Worm (Caenorhabditis elegans): ENCODE data around the gene srz-63.

srz-63 gene

ce11 chrII:1244420-1244959, 34.0 kb upstream of the srz-63 start (continued):
- TF ChIP-seq nhr-23 (tag; optimal IDR thresholded peaks at IDR 0.05) (no peak), snpc-4 (tag; optimal IDR thresholded peaks at IDR 0.05) (no peak), zag-1 (tag; optimal IDR thresholded peaks at IDR 0.05) (no peak), nhr-25 (tag; optimal IDR thresholded peaks at IDR 0.05) (no peak), nhr-11 (tag; optimal IDR thresholded peaks at IDR 0.05) (no peak), nhr-12 (tag; optimal IDR thresholded peaks at IDR 0.05) (no peak), ama-1 (optimal IDR thresholded peaks at IDR 0.05) (no peak), Y55F3AM.14 (GFP tag; optimal IDR thresholded peaks at IDR 0.05) (peak; percentile 39)

ce11 chrII:1245783-1246182, 32.7 kb upstream of the srz-63 start:
- TF ChIP-seq elt-3 (tag; optimal IDR thresholded peaks at IDR 0.05) (no peak), nhr-77 (tag; optimal IDR thresholded peaks at IDR 0.05) (no peak), fos-1 (tag; optimal IDR thresholded peaks at IDR 0.05) (no peak), ceh-82 (tag; optimal IDR thresholded peaks at IDR 0.05) (no peak), sem-4 (tag; optimal IDR thresholded peaks at IDR 0.05) (no peak), sma-3 (GFP tag; optimal IDR thresholded peaks at IDR 0.05) (no peak), mab-5 (tag; optimal IDR thresholded peaks at IDR 0.05) (no peak), R02D3.7 (tag; optimal IDR thresholded peaks at IDR 0.05) (no peak), nhr-6 (tag; optimal IDR thresholded peaks at IDR 0.05) (no peak), nhr-25 (tag; optimal IDR thresholded peaks at IDR 0.05) (no peak), nhr-129 (tag; optimal IDR thresholded peaks at IDR 0.05) (no peak), F13H6.1 (tag; optimal IDR thresholded peaks at IDR 0.05) (no peak), unc-62 (GFP tag; optimal IDR thresholded peaks at IDR 0.05) (no peak), mbf-1 (tag; optimal IDR thresholded peaks at IDR 0.05) (no peak), lsy-2 (tag; optimal IDR thresholded peaks at IDR 0.05) (no peak), nhr-12 (tag; optimal IDR thresholded peaks at IDR 0.05) (no peak), lin-11 (tag; optimal IDR thresholded peaks at IDR 0.05) (no peak), lin-39 (tag; optimal IDR thresholded peaks at IDR 0.05) (no peak), Y55F3AM.14 (GFP tag; optimal IDR thresholded peaks at IDR 0.05) (no peak)

DNA sequence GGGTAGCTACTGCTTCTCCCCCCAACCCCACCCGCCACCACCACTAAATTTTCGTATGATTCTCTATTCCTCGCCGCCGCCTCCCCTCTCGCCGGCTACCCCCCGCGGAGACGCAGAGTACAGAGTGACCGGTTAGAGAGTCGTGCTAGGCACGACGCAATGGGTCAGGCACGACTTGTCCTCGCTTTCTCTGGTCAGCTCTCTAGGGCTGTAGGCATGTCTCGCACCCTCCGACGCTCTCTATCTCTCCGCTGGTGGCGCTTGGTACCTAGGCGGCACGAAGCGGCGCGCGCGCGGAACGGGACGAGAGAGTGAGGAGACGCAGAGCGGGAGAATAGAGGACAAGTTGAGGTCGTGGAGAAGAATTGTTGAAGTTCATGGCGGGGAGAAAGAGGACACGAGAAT, 31.6 kb upstream of the srz-63 start:
- TF ChIP-seq C34F6.9 (tag; optimal IDR thresholded peaks at IDR 0.05) (peak; percentile 43), ZK546.5 (tag; optimal IDR thresholded peaks at IDR 0.05) (no peak), lin-11 (tag; optimal IDR thresholded peaks at IDR 0.05) (peak; percentile 39), blmp-1 (tag; optimal IDR thresholded peaks at IDR 0.05; ENCODE audit: insufficient read depth) (peak; percentile 82), egl-27 (tag; optimal IDR thresholded peaks at IDR 0.05) (peak; percentile 86), nhr-77 (tag; optimal IDR thresholded peaks at IDR 0.05) (no peak), ztf-1 (GFP tag; conservative IDR thresholded peaks at IDR 0.05) (no peak), mab-5 (tag; optimal IDR thresholded peaks at IDR 0.05) (peak; percentile 9), lsy-2 (tag; optimal IDR thresholded peaks at IDR 0.05) (peak; percentile 32 to 85), crh-2 (tag; optimal IDR thresholded peaks at IDR 0.05) (peak; percentile 46), nhr-11 (tag; optimal IDR thresholded peaks at IDR 0.05) (no peak), nhr-237 (tag; optimal IDR thresholded peaks at IDR 0.05) (peak; percentile 52), sma-9 (GFP tag; optimal IDR thresholded peaks at IDR 0.05) (peak; percentile 91), sma-9 (tag; optimal IDR thresholded peaks at IDR 0.05) (no peak), unc-55 (GFP tag; optimal IDR thresholded peaks at IDR 0.05) (peak; percentile 83), nhr-6 (tag; optimal IDR thresholded peaks at IDR 0.05) (no peak), zag-1 (tag; optimal IDR thresholded peaks at IDR 0.05) (peak; percentile 91), gmeb-1 (tag; optimal IDR thresholded peaks at IDR 0.05) (peak; percentile 46), snpc-4 (tag; optimal IDR thresholded peaks at IDR 0.05) (no peak), sem-4 (tag; optimal IDR thresholded peaks at IDR 0.05) (peak; percentile 72), mbf-1 (tag; optimal IDR thresholded peaks at IDR 0.05) (no peak), nhr-23 (tag; optimal IDR thresholded peaks at IDR 0.05) (no peak), ceh-16 (tag; optimal IDR thresholded peaks at IDR 0.05) (peak; percentile 69), F13H6.1 (tag; optimal IDR thresholded peaks at IDR 0.05) (peak; percentile 100), alr-1 (tag; optimal IDR thresholded peaks at IDR 0.05) (no peak), sma-3 (GFP tag; optimal IDR thresholded peaks at IDR 0.05) (peak; percentile 89), unc-62 (GFP tag; optimal IDR thresholded peaks at IDR 0.05) (peak; percentile 65), ztf-4 (tag; optimal IDR thresholded peaks at IDR 0.05) (no peak), Y55F3AM.14 (GFP tag; optimal IDR thresholded peaks at IDR 0.05) (peak; percentile 87), aly-2 (tag; optimal IDR thresholded peaks at IDR 0.05) (no peak), R02D3.7 (tag; optimal IDR thresholded peaks at IDR 0.05) (no peak), nhr-129 (tag; optimal IDR thresholded peaks at IDR 0.05) (peak; percentile 53), nhr-25 (tag; optimal IDR thresholded peaks at IDR 0.05) (peak; percentile 94), ama-1 (optimal IDR thresholded peaks at IDR 0.05) (no peak), elt-3 (tag; optimal IDR thresholded peaks at IDR 0.05) (no peak), ceh-82 (tag; optimal IDR thresholded peaks at IDR 0.05) (peak; percentile 76), mdl-1 (tag; optimal IDR thresholded peaks at IDR 0.05) (peak; percentile 87 to 90), fos-1 (tag; optimal IDR thresholded peaks at IDR 0.05) (peak; percentile 84), ztf-11 (tag; optimal IDR thresholded peaks at IDR 0.05) (no peak), skn-1 (tag; optimal IDR thresholded peaks at IDR 0.05) (no peak), unc-39 (tag; optimal IDR thresholded peaks at IDR 0.05) (no peak), nhr-21 (tag; optimal IDR thresholded peaks at IDR 0.05) (peak; percentile 95), lin-39 (tag; optimal IDR thresholded peaks at IDR 0.05) (no peak), dmd-4 (tag; optimal IDR thresholded peaks at IDR 0.05) (no peak), elt-1 (tag; optimal IDR thresholded peaks at IDR 0.05) (peak; percentile 43), nhr-10 (tag; optimal IDR thresholded peaks at IDR 0.05) (no peak), nhr-12 (tag; optimal IDR thresholded peaks at IDR 0.05) (no peak)

All from whole organism, L2 larva.